Fruit fly (Drosophila melanogaster) whole organism, embryonic: Measurements from ENCODE around the gene Tailor.

Source experiments
- BEAF-32 ChIP-seq: fragments of 200-800 bp; sonication (Bioruptor generic); optimal IDR thresholded peaks from 3 replicates; lab custom pipeline; 2017; ENCODE audit warnings: missing biosample characterization, missing genetic modification characterization, mild to moderate bottlenecking, moderate library complexity, missing genetic modification reagents
- BtbVII ChIP-seq: fragments of 200-800 bp; sonication (Bioruptor generic); optimal IDR thresholded peaks from 3 replicates; lab custom pipeline; 2017; ENCODE audit warnings: missing biosample characterization, mild to moderate bottlenecking, missing genetic modification characterization
- CG10979 ChIP-seq: fragments of 200-800 bp; sonication (Bioruptor generic); optimal IDR thresholded peaks from 2 replicates; lab custom pipeline; 2018; ENCODE audit warnings: missing biosample characterization, mild to moderate bottlenecking, missing genetic modification characterization, moderate library complexity
- CG11085 ChIP-seq: fragments of 200-800 bp; sonication (Bioruptor generic); IDR thresholded peaks from 2 replicates; pipeline ENCODE4 v1.3.6; 2022; ENCODE audit warnings: missing biosample characterization, missing genetic modification characterization
- CG11247 ChIP-seq: fragments of 200-800 bp; sonication (Bioruptor generic); IDR thresholded peaks from 2 replicates; pipeline ENCODE4 v1.3.6; 2022; ENCODE audit warnings: missing biosample characterization, missing genetic modification characterization
- CG14441 ChIP-seq: fragments of 200-800 bp; sonication (Bioruptor generic); IDR thresholded peaks from 2 replicates; pipeline ENCODE4 v1.3.6; 2022; ENCODE audit warnings: missing biosample characterization, missing genetic modification characterization
- CG15696 ChIP-seq: fragments of 200-800 bp; sonication (Bioruptor generic); optimal IDR thresholded peaks from 2 replicates; lab custom pipeline; 2019; ENCODE audit warnings: missing biosample characterization, mild to moderate bottlenecking, missing genetic modification characterization, moderate library complexity
- CG17802 ChIP-seq: fragments of 200-800 bp; sonication (Bioruptor generic); optimal IDR thresholded peaks from 2 replicates; lab custom pipeline; 2018; ENCODE audit warnings: missing biosample characterization, mild to moderate bottlenecking, missing genetic modification characterization, moderate library complexity
- CG17912 ChIP-seq: fragments of 200-800 bp; sonication (Bioruptor generic); optimal IDR thresholded peaks from 2 replicates; lab custom pipeline; 2018; ENCODE audit warnings: missing biosample characterization, mild to moderate bottlenecking, missing genetic modification characterization
- CG18011 ChIP-seq: fragments of 200-800 bp; sonication (Bioruptor generic); optimal IDR thresholded peaks from 2 replicates; lab custom pipeline; 2017; ENCODE audit warnings: missing biosample characterization, missing genetic modification characterization, mild to moderate bottlenecking, moderate library complexity, missing genotype
- CG18619 ChIP-seq: fragments of 200-800 bp; sonication (Bioruptor generic); optimal IDR thresholded peaks from 3 replicates; lab custom pipeline; 2017; ENCODE audit warnings: missing biosample characterization, mild to moderate bottlenecking, missing genetic modification characterization
- CG43689 ChIP-seq: fragments of 200-800 bp; sonication (Bioruptor generic); IDR thresholded peaks from 2 replicates; pipeline ENCODE4 v1.3.6; 2022; ENCODE audit warnings: missing biosample characterization, missing genetic modification characterization
- CG4854 ChIP-seq: fragments of 200-800 bp; sonication (Bioruptor generic); optimal IDR thresholded peaks from 2 replicates; lab custom pipeline; 2016; ENCODE audit warnings: missing biosample characterization, missing genetic modification characterization, inconsistent platforms
- CG5180 ChIP-seq: fragments of 200-800 bp; sonication (Bioruptor generic); optimal IDR thresholded peaks from 3 replicates; lab custom pipeline; 2017; ENCODE audit warnings: missing biosample characterization, missing genetic modification characterization, mild to moderate bottlenecking, moderate library complexity, missing genetic modification reagents
- CG6175 ChIP-seq: fragments of 200-800 bp; sonication (Bioruptor generic); IDR thresholded peaks from 3 replicates; pipeline ENCODE4 v1.3.6; 2022; ENCODE audit warnings: missing biosample characterization, missing genetic modification characterization
- CG6813 ChIP-seq: fragments of 200-800 bp; sonication (Bioruptor generic); optimal IDR thresholded peaks from 2 replicates; lab custom pipeline; 2017; ENCODE audit warnings: missing biosample characterization, missing genetic modification characterization, mild to moderate bottlenecking, moderate library complexity, missing genetic modification reagents
- Dad ChIP-seq: fragments of 200-800 bp; sonication (Bioruptor generic); optimal IDR thresholded peaks from 3 replicates; lab custom pipeline; 2016; ENCODE audit warnings: missing biosample characterization, missing genetic modification characterization
- Dek ChIP-seq: fragments of 200-800 bp; sonication (Bioruptor generic); optimal IDR thresholded peaks from 3 replicates; lab custom pipeline; 2019; ENCODE audit warnings: missing biosample characterization, mild to moderate bottlenecking, missing genetic modification characterization, moderate library complexity
- Dip2 ChIP-seq: fragments of 200-800 bp; sonication (Bioruptor generic); IDR thresholded peaks from 2 replicates; pipeline ENCODE4 v1.3.6; 2022; ENCODE audit warnings: missing biosample characterization, missing genetic modification characterization
- E2f2 ChIP-seq: fragments of 200-800 bp; sonication (Bioruptor generic); IDR thresholded peaks from 2 replicates; pipeline ENCODE4 v1.3.6; 2022; ENCODE audit warnings: missing biosample characterization, missing genetic modification characterization
- ERR ChIP-seq: fragments of 200-800 bp; sonication (Bioruptor generic); optimal IDR thresholded peaks from 2 replicates; lab custom pipeline; 2016; ENCODE audit warnings: missing biosample characterization, missing genetic modification characterization
- Gug ChIP-seq: fragments of 200-800 bp; sonication (Bioruptor generic); IDR thresholded peaks from 4 replicates; pipeline ENCODE4 v1.3.6; 2022; ENCODE audit warnings: missing biosample characterization, missing genetic modification characterization
- Hand ChIP-seq: fragments of 200-800 bp; sonication (Bioruptor generic); optimal IDR thresholded peaks from 2 replicates; lab custom pipeline; 2017; ENCODE audit warnings: mild to moderate bottlenecking, missing biosample characterization, missing genetic modification reagents, missing genetic modification characterization
- Hr39 ChIP-seq: fragments of >200 bp; optimal IDR thresholded peaks from 2 replicates; lab custom pipeline; 2017
- Oaz ChIP-seq: fragments of 200-800 bp; sonication (Bioruptor generic); IDR thresholded peaks from 2 replicates; pipeline ENCODE4 v1.3.6; 2022; ENCODE audit warnings: missing biosample characterization, missing genetic modification characterization
- TFAM ChIP-seq: fragments of 200-800 bp; sonication (Bioruptor generic); optimal IDR thresholded peaks from 2 replicates; lab custom pipeline; 2017; ENCODE audit warnings: missing biosample characterization, missing genetic modification characterization, inconsistent platforms
- YL-1 ChIP-seq: fragments of 200-800 bp; sonication (Bioruptor generic); optimal IDR thresholded peaks from 3 replicates; lab custom pipeline; 2017; ENCODE audit warnings: missing biosample characterization, mild to moderate bottlenecking, missing genetic modification characterization
- abd-A ChIP-seq: fragments of 200-800 bp; sonication (Bioruptor generic); optimal IDR thresholded peaks from 3 replicates; lab custom pipeline; 2019; ENCODE audit warnings: missing biosample characterization, mild to moderate bottlenecking, missing genetic modification characterization, moderate library complexity
- cato ChIP-seq: fragments of 200-800 bp; sonication (Bioruptor generic); optimal IDR thresholded peaks from 2 replicates; lab custom pipeline; 2016; ENCODE audit warnings: missing biosample characterization, missing genetic modification characterization, borderline replicate concordance
- chn ChIP-seq: fragments of 200-800 bp; sonication (Bioruptor generic); optimal IDR thresholded peaks from 2 replicates; lab custom pipeline; 2016; ENCODE audit warnings: missing biosample characterization, missing genetic modification characterization
- crol ChIP-seq: fragments of 200-800 bp; sonication (Bioruptor generic); IDR thresholded peaks from 2 replicates; pipeline ENCODE4 v1.3.6; 2022; ENCODE audit warnings: missing biosample characterization, missing genetic modification characterization
- disco-r ChIP-seq: fragments of 200-800 bp; sonication (Bioruptor generic); optimal IDR thresholded peaks from 2 replicates; lab custom pipeline; 2016; ENCODE audit warnings: missing biosample characterization, missing genetic modification characterization
- ftz-f1 ChIP-seq: fragments of 200-800 bp; sonication (Bioruptor generic); optimal IDR thresholded peaks from 2 replicates; lab custom pipeline; 2016; ENCODE audit warnings: missing biosample characterization, missing genetic modification characterization
- gcm2 ChIP-seq: fragments of 200-800 bp; sonication (Bioruptor generic); optimal IDR thresholded peaks from 2 replicates; lab custom pipeline; 2016; ENCODE audit warnings: missing biosample characterization, missing genetic modification characterization
- inv ChIP-seq: fragments of 200-800 bp; sonication (Bioruptor generic); IDR thresholded peaks from 2 replicates; pipeline ENCODE4 v1.3.6; 2022; ENCODE audit warnings: missing biosample characterization, missing genetic modification characterization; ENCODE audit not compliant: partially characterized antibody
- jigr1 ChIP-seq: fragments of 200-800 bp; sonication (Bioruptor generic); IDR thresholded peaks from 3 replicates; pipeline ENCODE4 v1.3.6; 2022; ENCODE audit warnings: missing biosample characterization, missing genetic modification characterization
- ken ChIP-seq: fragments of 200-800 bp; sonication (Bioruptor generic); IDR thresholded peaks from 3 replicates; pipeline ENCODE4 v1.3.6; 2022; ENCODE audit warnings: missing biosample characterization, missing genetic modification characterization
- kni ChIP-seq: fragments of 200-800 bp; sonication (Bioruptor generic); optimal IDR thresholded peaks from 3 replicates; lab custom pipeline; 2017; ENCODE audit warnings: mild to moderate bottlenecking, missing biosample characterization, missing genetic modification reagents, missing genetic modification characterization
- lab ChIP-seq: fragments of 200-800 bp; sonication (Bioruptor generic); optimal IDR thresholded peaks from 3 replicates; lab custom pipeline; 2017; ENCODE audit warnings: missing biosample characterization, missing genetic modification characterization, mild to moderate bottlenecking, moderate library complexity, missing genetic modification reagents
- lbe ChIP-seq: fragments of 200-800 bp; sonication (Bioruptor generic); optimal IDR thresholded peaks from 2 replicates; lab custom pipeline; 2016; ENCODE audit warnings: missing biosample characterization, mild to moderate bottlenecking, missing genetic modification characterization
- lilli ChIP-seq: fragments of 200-800 bp; sonication (Bioruptor generic); optimal IDR thresholded peaks from 3 replicates; lab custom pipeline; 2016; ENCODE audit warnings: missing biosample characterization, missing genetic modification characterization
- nerfin-1 ChIP-seq: fragments of 200-800 bp; sonication (Bioruptor generic); optimal IDR thresholded peaks from 3 replicates; lab custom pipeline; 2019; ENCODE audit warnings: missing biosample characterization, mild to moderate bottlenecking, missing genetic modification characterization, moderate library complexity
- onecut ChIP-seq: fragments of 200-800 bp; sonication (Bioruptor generic); IDR thresholded peaks from 2 replicates; pipeline ENCODE4 v1.3.6; 2022; ENCODE audit warnings: missing biosample characterization, missing genetic modification characterization
- peb ChIP-seq: fragments of 200-800 bp; sonication (Bioruptor generic); IDR thresholded peaks from 2 replicates; pipeline ENCODE4 v1.3.6; 2022; ENCODE audit warnings: missing biosample characterization, missing genetic modification characterization
- pita ChIP-seq: fragments of 200-800 bp; sonication (Bioruptor generic); optimal IDR thresholded peaks from 2 replicates; lab custom pipeline; 2017; ENCODE audit warnings: missing biosample characterization, mild to moderate bottlenecking, missing genetic modification characterization
- rib ChIP-seq: fragments of 200-800 bp; sonication (Bioruptor generic); IDR thresholded peaks from 2 replicates; pipeline ENCODE4 v1.3.6; 2022; ENCODE audit warnings: missing biosample characterization, missing genetic modification characterization
- scrt ChIP-seq: fragments of 200-800 bp; sonication (Bioruptor generic); optimal IDR thresholded peaks from 2 replicates; lab custom pipeline; 2018; ENCODE audit warnings: missing biosample characterization, mild to moderate bottlenecking, missing genetic modification characterization, moderate library complexity
- sens ChIP-seq: fragments of 200-800 bp; sonication (Bioruptor generic); peaks from one replicate; lab custom pipeline; 2016; ENCODE audit warnings: missing biosample characterization, missing genetic modification characterization
- so ChIP-seq: fragments of 200-800 bp; sonication (Bioruptor generic); IDR thresholded peaks from 3 replicates; pipeline ENCODE4 v1.3.6; 2022; ENCODE audit warnings: missing biosample characterization, missing genetic modification characterization
- stc ChIP-seq: fragments of 200-800 bp; sonication (Bioruptor generic); IDR thresholded peaks from 2 replicates; pipeline ENCODE4 v1.3.6; 2022; ENCODE audit warnings: missing biosample characterization, missing genetic modification characterization
- ttk ChIP-seq: fragments of 200-800 bp; sonication (Bioruptor generic); IDR thresholded peaks from 2 replicates; pipeline ENCODE4 v2.1.2; 2022; ENCODE audit warnings: missing biosample characterization, missing genetic modification characterization
- vnd ChIP-seq: fragments of 200-800 bp; sonication (Bioruptor generic); IDR thresholded peaks from 3 replicates; pipeline ENCODE4 v1.3.6; 2022; ENCODE audit warnings: missing biosample characterization, missing genetic modification characterization; ENCODE audit not compliant: partially characterized antibody
- zf30C ChIP-seq: fragments of 200-800 bp; sonication (Bioruptor generic); optimal IDR thresholded peaks from 3 replicates; lab custom pipeline; 2018; ENCODE audit warnings: missing biosample characterization, mild to moderate bottlenecking, missing genetic modification characterization

Tailor gene

dm6 chr3R:7091904-7092303 is 6.0 kb upstream of the Tailor start (continued):
- TF ChIP-seq Hand (GFP tag; lab: Kevin White, UChicago): no peak
- TF ChIP-seq lab: no peak
- no peak for TF ChIP-seq lbe (GFP tag; lab: Kevin White, UChicago)
- TF ChIP-seq stc (GFP tag; lab: Robert Waterston, UW): no peak
- no peak for TF ChIP-seq jigr1 (GFP tag; lab: Robert Waterston, UW)
- peak; percentile 0 for TF ChIP-seq CG4854
- peak; percentile 7 for TF ChIP-seq Dad (GFP tag; lab: Kevin White, UChicago)
- TF ChIP-seq lilli (GFP tag; lab: Kevin White, UChicago): peak; percentile 59
- no peak for TF ChIP-seq onecut (GFP tag; lab: Robert Waterston, UW)
- TF ChIP-seq CG18619: no peak
- no peak for TF ChIP-seq kni (GFP tag; lab: Kevin White, UChicago)
- peak; percentile 10 for TF ChIP-seq pita
- no peak for TF ChIP-seq TFAM (GFP tag; lab: Kevin White, UChicago)
- TF ChIP-seq CG17912 (GFP tag; lab: Kevin White, UChicago): peak; percentile 15
- no peak for TF ChIP-seq ttk
- peak; percentile 71 for TF ChIP-seq BEAF-32 (GFP tag; lab: Kevin White, UChicago)
- TF ChIP-seq vnd (GFP tag; lab: Robert Waterston, UW): peak; percentile 59
- no peak for TF ChIP-seq Gug
- no peak for TF ChIP-seq ken
- no peak for TF ChIP-seq peb
- no peak for TF ChIP-seq so (GFP tag; lab: Robert Waterston, UW)
- TF ChIP-seq gcm2 (GFP tag; lab: Kevin White, UChicago): no peak
- TF ChIP-seq Hr39: no peak
- TF ChIP-seq Dek (tag; lab: Kevin White, UChicago): peak; percentile 45
- TF ChIP-seq Oaz (GFP tag; lab: Robert Waterston, UW): no peak
- no peak for TF ChIP-seq ERR (GFP tag; lab: Kevin White, UChicago)

DNA sequence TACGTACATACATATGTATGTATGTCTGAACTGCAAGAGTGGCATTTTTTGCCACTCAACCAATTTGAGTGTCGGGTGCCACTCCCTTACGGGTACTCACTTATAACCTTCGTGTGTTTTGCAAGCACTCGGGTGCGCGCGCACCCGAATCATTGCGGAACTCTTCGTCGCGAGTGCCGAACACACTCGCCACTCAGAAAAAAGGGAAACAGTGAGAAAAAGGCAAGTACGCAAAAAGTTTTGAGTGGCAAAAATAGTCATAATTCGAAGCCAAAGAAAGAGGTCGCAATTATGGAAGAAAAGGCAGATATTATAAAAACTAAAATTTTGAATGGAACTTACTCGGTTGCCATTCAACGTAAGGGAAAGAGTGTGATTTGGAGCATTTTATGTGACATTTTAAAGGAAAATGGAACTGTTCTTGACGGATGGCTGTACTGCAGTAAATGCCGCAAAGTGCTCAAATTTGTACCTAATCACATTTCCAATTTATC is 4.5 kb upstream of the Tailor start:
- TF ChIP-seq abd-A (tag; lab: Kevin White, UChicago) (no peak), CG18011 (GFP tag; lab: Kevin White, UChicago) (no peak), Dip2 (no peak), chn (GFP tag; lab: Kevin White, UChicago) (no peak), nerfin-1 (tag; lab: Kevin White, UChicago) (no peak), BtbVII (GFP tag; lab: Kevin White, UChicago) (no peak), zf30C (peak; percentile 52), E2f2 (GFP tag; lab: Robert Waterston, UW) (no peak), CG11247 (GFP tag; lab: Robert Waterston, UW) (no peak), crol (no peak), CG6175 (GFP tag; lab: Robert Waterston, UW) (no peak), rib (GFP tag; lab: Robert Waterston, UW) (peak; percentile 48; the same call in 1 of the 2 replicates), CG11085 (GFP tag; lab: Robert Waterston, UW) (no peak), ftz-f1 (GFP tag; lab: Kevin White, UChicago) (peak; percentile 69), CG10979 (no peak), sens (no peak), YL-1 (no peak), CG17802 (tag; lab: Kevin White, UChicago) (no peak), CG14441 (0 out of 2 replicates have a peak, but pooled peaks have one; percentile 7), CG6813 (no peak), cato (GFP tag; lab: Kevin White, UChicago) (no peak), CG15696 (tag; lab: Kevin White, UChicago) (no peak), CG43689 (GFP tag; lab: Robert Waterston, UW) (no peak), CG5180 (GFP tag; lab: Kevin White, UChicago) (no peak), disco-r (no peak), scrt (GFP tag; lab: Kevin White, UChicago) (no peak), inv (GFP tag; lab: Robert Waterston, UW) (no peak)
